Worm (Caenorhabditis elegans): ENCODE results near the gene oac-50.

The oac-50 gene

DNA sequence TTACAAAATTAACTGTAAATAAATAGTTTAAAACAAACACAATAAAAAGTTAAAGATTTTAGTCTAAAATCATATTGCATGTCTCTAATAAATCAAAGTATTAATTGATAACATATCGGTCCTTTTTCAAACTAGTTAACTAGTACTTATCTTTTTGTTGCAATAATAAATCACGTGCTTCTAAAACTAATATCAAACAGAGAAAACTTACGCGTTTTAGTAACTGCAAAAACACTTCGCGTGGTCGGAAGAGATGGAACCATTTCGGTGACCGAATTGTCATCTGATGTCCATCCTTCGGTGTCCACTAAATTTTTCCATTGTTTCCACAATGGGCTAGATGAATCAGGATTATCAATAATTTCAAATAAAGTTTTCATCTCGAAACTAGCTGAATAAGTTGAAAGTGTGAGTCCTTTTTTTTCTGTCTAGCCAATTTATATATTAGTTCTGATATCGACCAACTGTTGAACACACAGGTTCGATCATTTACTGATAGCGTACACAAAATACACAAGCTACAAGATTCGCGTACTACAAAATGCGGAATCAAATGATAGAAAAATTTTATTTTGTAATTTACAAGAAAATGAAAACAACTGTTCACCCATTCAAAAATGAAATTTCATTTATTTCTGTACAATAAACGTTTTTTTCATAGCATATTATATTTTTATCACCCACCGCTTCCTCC is 25.1 kb upstream of the oac-50 start, which contains the start of gene F21C10.9 (continued):
- TF ChIP-seq snu-23 (GFP tag; optimal IDR thresholded peaks at IDR 0.05) (peak; percentile 7), ceh-8 (GFP tag; optimal IDR thresholded peaks at IDR 0.05) (no peak), lin-15B (tag; optimal IDR thresholded peaks at IDR 0.05) (no peak), jun-1 (tag; optimal IDR thresholded peaks at IDR 0.05) (no peak), unc-30 (tag; optimal IDR thresholded peaks at IDR 0.05) (no peak), ceh-82 (tag; optimal IDR thresholded peaks at IDR 0.05) (no peak), efl-1 (optimal IDR thresholded peaks at IDR 0.05) (no peak), efl-1 (GFP tag; optimal IDR thresholded peaks at IDR 0.05 in 1 of 2) (peak in 1 of 2 experiments; percentile 53), elt-2 (tag; optimal IDR thresholded peaks at IDR 0.05) (peak; percentile 5), lin-13 (GFP tag; optimal IDR thresholded peaks at IDR 0.05) (no peak), ets-5 (GFP tag; IDR thresholded peaks at IDR 0.05) (no peak), ztf-11 (tag; optimal IDR thresholded peaks at IDR 0.05) (no peak), isw-1 (GFP tag; IDR thresholded peaks at IDR 0.05) (no peak), nhr-47 (tag; optimal IDR thresholded peaks at IDR 0.05) (no peak), efl-3 (GFP tag; optimal IDR thresholded peaks at IDR 0.05) (no peak), zip-4 (GFP tag; optimal IDR thresholded peaks at IDR 0.05) (no peak), lin-35 (GFP tag; optimal IDR thresholded peaks at IDR 0.05) (peak in 1 of 2 experiments; percentile 50), zag-1 (tag; optimal IDR thresholded peaks at IDR 0.05) (no peak), vab-15 (tag; optimal IDR thresholded peaks at IDR 0.05) (no peak), swsn-7 (tag; optimal IDR thresholded peaks at IDR 0.05) (no peak), ceh-63 (GFP tag; optimal IDR thresholded peaks at IDR 0.05) (no peak), lin-14 (GFP tag; optimal IDR thresholded peaks at IDR 0.05) (peak; percentile 2), nhr-28 (tag; optimal IDR thresholded peaks at IDR 0.05) (no peak), mef-2 (tag; optimal IDR thresholded peaks at IDR 0.05) (no peak), C34B4.2 (tag; optimal IDR thresholded peaks at IDR 0.05) (no peak), elt-3 (tag; optimal IDR thresholded peaks at IDR 0.05) (peak in 1 of 6 experiments; percentile 8), pag-3 (tag; optimal IDR thresholded peaks at IDR 0.05; ENCODE audit: borderline replicate concordance, insufficient read depth) (no peak), snpc-4 (tag; optimal IDR thresholded peaks at IDR 0.05) (no peak), egl-13 (tag; optimal IDR thresholded peaks at IDR 0.05) (no peak), C16A3.4 (tag; optimal IDR thresholded peaks at IDR 0.05) (no peak), grh-1 (GFP tag; IDR thresholded peaks at IDR 0.05) (peak; percentile 31; the same call in 1 of the 2 replicates), nhr-12 (tag; optimal IDR thresholded peaks at IDR 0.05) (no peak), nhr-84 (tag; optimal IDR thresholded peaks at IDR 0.05) (no peak), sup-37 (GFP tag; optimal IDR thresholded peaks at IDR 0.05) (no peak), hlh-4 (tag; optimal IDR thresholded peaks at IDR 0.05) (no peak), lir-3 (tag; optimal IDR thresholded peaks at IDR 0.05; ENCODE audit: poor library complexity) (no peak)

DNA sequence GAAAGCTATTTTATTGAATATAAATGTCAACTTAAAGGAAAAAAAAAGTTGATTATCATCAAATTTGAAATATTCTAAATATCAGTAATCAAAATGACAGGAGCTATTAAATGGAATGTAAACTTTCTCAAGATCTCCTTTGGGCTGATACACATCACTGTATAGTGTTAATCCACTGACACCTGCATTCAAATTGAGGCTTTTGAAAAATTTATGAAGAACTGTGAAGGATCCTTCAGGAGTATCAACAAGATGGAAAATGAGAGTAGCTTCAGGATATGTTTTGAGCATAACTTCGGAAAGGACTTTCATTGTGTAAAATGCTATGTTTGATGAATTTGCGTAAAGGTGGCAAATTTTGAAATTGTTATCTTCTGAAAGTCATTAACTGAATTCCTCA is 23.9 kb upstream of the oac-50 start:
- TF ChIP-seq mep-1 (tag; optimal IDR thresholded peaks at IDR 0.05) = no peak
- no peak for TF ChIP-seq unc-86 (tag; optimal IDR thresholded peaks at IDR 0.05)
- TF ChIP-seq ztf-11 (tag; optimal IDR thresholded peaks at IDR 0.05) = no peak
- no peak for TF ChIP-seq isw-1 (GFP tag; IDR thresholded peaks at IDR 0.05)
- no peak for TF ChIP-seq dpl-1 (GFP tag; optimal IDR thresholded peaks at IDR 0.05)
- TF ChIP-seq mdl-1 (tag; optimal IDR thresholded peaks at IDR 0.05) = no peak
- TF ChIP-seq lir-3 (tag; optimal IDR thresholded peaks at IDR 0.05; ENCODE audit: poor library complexity) = peak; percentile 44
- TF ChIP-seq ama-1 (optimal IDR thresholded peaks at IDR 0.05) = no peak
- no peak for TF ChIP-seq egl-13 (tag; optimal IDR thresholded peaks at IDR 0.05)
- no peak for TF ChIP-seq ceh-8 (GFP tag; optimal IDR thresholded peaks at IDR 0.05)
- TF ChIP-seq egl-27 (tag; optimal IDR thresholded peaks at IDR 0.05) = no peak
- no peak for TF ChIP-seq vab-15 (tag; optimal IDR thresholded peaks at IDR 0.05)
- no peak for TF ChIP-seq alr-1 (tag; optimal IDR thresholded peaks at IDR 0.05; ENCODE audit: borderline replicate concordance)
- no peak for TF ChIP-seq nhr-90 (tag; optimal IDR thresholded peaks at IDR 0.05; ENCODE audit: poor library complexity)
- TF ChIP-seq lin-13 (GFP tag; optimal IDR thresholded peaks at IDR 0.05) = no peak
- no peak for TF ChIP-seq grh-1 (GFP tag; IDR thresholded peaks at IDR 0.05)
- no peak for TF ChIP-seq F16B12.6 (tag; optimal IDR thresholded peaks at IDR 0.05)
- peak in 1 of 2 experiments; percentile 24 for TF ChIP-seq lin-35 (GFP tag; optimal IDR thresholded peaks at IDR 0.05)
- no peak for TF ChIP-seq mab-9 (GFP tag; IDR thresholded peaks at IDR 0.05)
- no peak for TF ChIP-seq fkh-10 (GFP tag; optimal IDR thresholded peaks at IDR 0.05)
- TF ChIP-seq ceh-88 (GFP tag; IDR thresholded peaks at IDR 0.05) = 0 out of 2 replicates have a peak, but pooled peaks have one; percentile 19
- TF ChIP-seq ceh-82 (tag; optimal IDR thresholded peaks at IDR 0.05) = no peak
- TF ChIP-seq irx-1 (tag; optimal IDR thresholded peaks at IDR 0.05) = no peak
- no peak for TF ChIP-seq Y116A8C.19 (tag; optimal IDR thresholded peaks at IDR 0.05; ENCODE audit: borderline replicate concordance)
